Worm (Caenorhabditis elegans) whole organism, L4 larva: Measurements from ENCODE around the gene cct-5.
A peak's percentile ranks its signal among the peaks of the same experiment; 100 is the strongest.

Experiments
- R02D3.7 ChIP-seq: fragments of 150-350 bp; sonication (generic microtip); optimal IDR thresholded peaks from 3 replicates; lab custom pipeline; 2014; ENCODE audit warnings: missing biosample characterization, missing genetic modification characterization
- ama-1 ChIP-seq: fragments of 150-350 bp; optimal IDR thresholded peaks from 2 replicates; lab custom pipeline; 2014; ENCODE audit warnings: inconsistent platforms, mixed read lengths
- ceh-82 ChIP-seq: sonication (generic microtip); optimal IDR thresholded peaks from 2 replicates; lab custom pipeline; 2017; ENCODE audit warnings: missing biosample characterization, missing genetic modification characterization
- cey-2 ChIP-seq: sonication (generic microtip); optimal IDR thresholded peaks from 3 replicates; lab custom pipeline; 2017; ENCODE audit warnings: missing genetic modification characterization, mild to moderate bottlenecking, missing compliant biosample characterization, antibody characterized with exemption, borderline replicate concordance; ENCODE audit not compliant: insufficient read depth
- ctbp-1 ChIP-seq: fragments of 200-800 bp; sonication (Bioruptor generic); IDR thresholded peaks from 2 replicates; pipeline ENCODE4 v1.3.6; 2022; ENCODE audit warnings: missing genetic modification reagents, missing genetic modification characterization, missing compliant biosample characterization
- egl-27 ChIP-seq: sonication (generic microtip); optimal IDR thresholded peaks from 3 replicates; lab custom pipeline; 2017; ENCODE audit warnings: missing biosample characterization, missing genetic modification reagents, missing genetic modification characterization
- lin-13 ChIP-seq: fragments of 150-350 bp; optimal IDR thresholded peaks from 2 replicates; lab custom pipeline; 2014; ENCODE audit warnings: missing biosample characterization, missing genetic modification reagents, missing genetic modification characterization
- mdl-1 ChIP-seq, 2 experiments: fragments of 150-350 bp in 1 of 2; sonication (generic microtip) in 1 of 2; optimal IDR thresholded peaks; 2 replicates each; lab custom pipeline; 2014 to 2017; ENCODE audit warnings: missing biosample characterization in 2 of 2, missing genetic modification characterization in 2 of 2
- mes-2 ChIP-seq: sonication (generic microtip); optimal IDR thresholded peaks from 2 replicates; lab custom pipeline; 2016; ENCODE audit warnings: missing genotype, mild to moderate bottlenecking, missing genetic modification characterization, missing compliant biosample characterization; ENCODE audit not compliant: poor library complexity, severe bottlenecking
- nhr-237 ChIP-seq: sonication (generic microtip); optimal IDR thresholded peaks from 2 replicates; lab custom pipeline; 2017; ENCODE audit warnings: missing biosample characterization, missing genetic modification characterization
- unc-39 ChIP-seq: sonication (generic microtip); optimal IDR thresholded peaks from 2 replicates; lab custom pipeline; 2017; ENCODE audit warnings: missing biosample characterization, missing genetic modification characterization
- unc-62 ChIP-seq, 3 experiments: fragments of 150-350 bp in 1 of 3; sonication (generic microtip); optimal IDR thresholded peaks in 2 of 3; peaks in 1 of 3; 1 replicate in 1 of 3; 2 replicates in 2 of 3; lab custom pipeline; 2014 to 2017; ENCODE audit warnings: missing biosample characterization in 3 of 3, missing genetic modification characterization in 3 of 3, missing genetic modification reagents in 3 of 3, missing genotype in 1 of 3

DNA sequence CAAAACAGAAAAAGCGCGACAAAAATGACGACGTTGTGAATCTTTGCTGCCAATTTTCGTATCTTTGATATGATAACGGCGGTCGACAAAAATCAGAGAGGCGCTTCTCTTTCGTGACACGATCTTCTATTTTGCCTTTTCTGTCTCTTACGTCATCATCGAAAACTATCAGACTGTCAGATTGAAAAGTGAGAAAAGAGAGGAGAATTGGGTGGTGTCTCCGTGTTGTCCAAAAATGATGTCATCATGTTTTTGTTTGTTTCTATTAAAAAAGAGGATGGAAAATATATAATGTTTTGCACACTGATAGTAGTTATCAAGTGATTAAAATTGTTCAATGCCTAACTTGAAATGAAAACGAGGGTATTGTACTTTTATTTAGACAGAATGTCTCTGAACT, 11.8 kb downstream of the cct-5 start:
- TF ChIP-seq mes-2 (tag; lab: Kevin White, UChicago) (no peak), ceh-82 (tag; lab: Kevin White, UChicago) (no peak), egl-27 (no peak), R02D3.7 (tag; lab: Kevin White, UChicago) (no peak), ctbp-1 (no peak), nhr-237 (tag; lab: Kevin White, UChicago) (no peak), ama-1 (lab: Kevin White, UChicago) (peak; percentile 61), cey-2 (peak; percentile 39), mdl-1 (tag; optimal IDR thresholded peaks at IDR 0.05; lab: Kevin White, UChicago) (peak in 1 of 2 experiments; percentile 72), lin-13 (GFP tag; lab: Kevin White, UChicago) (peak; percentile 56), unc-62 (GFP tag; optimal IDR thresholded peaks at IDR 0.05 in 1 of 2; lab: Kevin White, UChicago) (no peak), unc-62 (tag; optimal IDR thresholded peaks at IDR 0.05; lab: Kevin White, UChicago) (no peak), unc-39 (tag; lab: Kevin White, UChicago) (no peak)
